Fruit fly (Drosophila melanogaster) whole organism, embryonic: ENCODE results near the gene CG8112.

Source experiments
- Antp ChIP-seq: fragments of 200-800 bp; sonication (Bioruptor generic); optimal IDR thresholded peaks from 3 replicates; lab custom pipeline; 2016; ENCODE audit warnings: missing biosample characterization, missing genetic modification characterization
- CG10209 ChIP-seq: fragments of 200-800 bp; sonication (Bioruptor generic); optimal IDR thresholded peaks from 3 replicates; lab custom pipeline; 2017; ENCODE audit warnings: missing biosample characterization, mild to moderate bottlenecking, missing genetic modification characterization, missing genetic modification reagents
- CG12219 ChIP-seq: fragments of 200-800 bp; sonication (Bioruptor generic); optimal IDR thresholded peaks from 3 replicates; lab custom pipeline; 2018; ENCODE audit warnings: missing biosample characterization, mild to moderate bottlenecking, missing genetic modification characterization
- CG1603 ChIP-seq: fragments of 200-800 bp; sonication (Bioruptor generic); optimal IDR thresholded peaks from 2 replicates; lab custom pipeline; 2019; ENCODE audit warnings: missing biosample characterization, mild to moderate bottlenecking, missing genetic modification characterization, moderate library complexity
- CG18619 ChIP-seq: fragments of 200-800 bp; sonication (Bioruptor generic); optimal IDR thresholded peaks from 3 replicates; lab custom pipeline; 2017; ENCODE audit warnings: missing biosample characterization, mild to moderate bottlenecking, missing genetic modification characterization
- CG2202 ChIP-seq: fragments of 200-800 bp; sonication (Bioruptor generic); optimal IDR thresholded peaks from 2 replicates; lab custom pipeline; 2018; ENCODE audit warnings: missing biosample characterization, mild to moderate bottlenecking, missing genetic modification characterization
- CG30020 ChIP-seq: fragments of 200-800 bp; optimal IDR thresholded peaks from 2 replicates; lab custom pipeline; 2019; ENCODE audit warnings: missing biosample characterization, mild to moderate bottlenecking, missing genetic modification characterization, moderate library complexity
- CG33557 ChIP-seq: fragments of 200-800 bp; sonication (Bioruptor generic); optimal IDR thresholded peaks from 2 replicates; lab custom pipeline; 2019; ENCODE audit warnings: missing biosample characterization, mild to moderate bottlenecking, missing genetic modification characterization, moderate library complexity
- CG3838 ChIP-seq: fragments of 200-800 bp; sonication (Bioruptor generic); optimal IDR thresholded peaks from 3 replicates; lab custom pipeline; 2016; ENCODE audit warnings: missing biosample characterization, missing genetic modification characterization
- CG43689 ChIP-seq: fragments of 200-800 bp; sonication (Bioruptor generic); IDR thresholded peaks from 2 replicates; pipeline ENCODE4 v1.3.6; 2022; ENCODE audit warnings: missing biosample characterization, missing genetic modification characterization
- CG4404 ChIP-seq: fragments of 200-800 bp; sonication (Bioruptor generic); IDR thresholded peaks from 2 replicates; pipeline ENCODE4 v1.3.6; 2022; ENCODE audit warnings: missing biosample characterization, missing genetic modification characterization
- CG5953 ChIP-seq: fragments of 200-800 bp; sonication (Bioruptor generic); IDR thresholded peaks from 2 replicates; pipeline ENCODE4 v1.3.6; 2022; ENCODE audit warnings: missing biosample characterization, missing genetic modification characterization
- CG6791 ChIP-seq: fragments of 200-800 bp; sonication (Bioruptor generic); IDR thresholded peaks from 3 replicates; pipeline ENCODE4 v1.3.6; 2022; ENCODE audit warnings: missing biosample characterization, missing genetic modification characterization; ENCODE audit not compliant: partially characterized antibody
- CG8765 ChIP-seq: fragments of 200-800 bp; sonication (Bioruptor generic); IDR thresholded peaks from 2 replicates; pipeline ENCODE4 v1.3.6; 2022; ENCODE audit warnings: missing biosample characterization, missing genetic modification characterization
- CG8924 ChIP-seq: fragments of 200-800 bp; optimal IDR thresholded peaks from 3 replicates; lab custom pipeline; 2019; ENCODE audit warnings: missing biosample characterization, mild to moderate bottlenecking, missing genetic modification characterization, moderate library complexity
- CG9932 ChIP-seq: fragments of 200-800 bp; sonication (Bioruptor generic); IDR thresholded peaks from 2 replicates; pipeline ENCODE4 v1.3.6; 2022; ENCODE audit warnings: missing biosample characterization, missing genetic modification characterization
- CoRest ChIP-seq: fragments of 200-800 bp; sonication (Bioruptor generic); optimal IDR thresholded peaks from 3 replicates; lab custom pipeline; 2018; ENCODE audit warnings: missing biosample characterization, mild to moderate bottlenecking, missing genetic modification characterization, moderate library complexity
- Dfd ChIP-seq, 2 experiments: fragments of >200 bp; optimal IDR thresholded peaks; 2 replicates each; lab custom pipeline; 2017; ENCODE audit warnings: missing biosample characterization in 2 of 2, missing genetic modification characterization in 2 of 2
- H2.0 ChIP-seq: fragments of 200-800 bp; sonication (Bioruptor generic); IDR thresholded peaks from 2 replicates; pipeline ENCODE4 v1.3.6; 2022; ENCODE audit warnings: missing biosample characterization, missing genetic modification characterization
- HmgD ChIP-seq: fragments of 200-800 bp; sonication (Bioruptor generic); optimal IDR thresholded peaks from 3 replicates; lab custom pipeline; 2016; ENCODE audit warnings: missing biosample characterization, missing genetic modification characterization
- Hmr ChIP-seq: fragments of 200-800 bp; sonication (Bioruptor generic); optimal IDR thresholded peaks from 3 replicates; lab custom pipeline; 2017; ENCODE audit warnings: mild to moderate bottlenecking, missing biosample characterization, missing genetic modification reagents, missing genetic modification characterization
- Med ChIP-seq: fragments of 200-800 bp; sonication (Bioruptor generic); peaks from one replicate; lab custom pipeline; 2016; ENCODE audit warnings: missing biosample characterization, missing genetic modification characterization, mild to moderate bottlenecking, inconsistent platforms, moderate library complexity
- Mrtf ChIP-seq: fragments of 200-800 bp; sonication (Bioruptor generic); IDR thresholded peaks from 3 replicates; pipeline ENCODE4 v1.3.6; 2022; ENCODE audit warnings: missing biosample characterization, missing genetic modification characterization
- Nf-YA ChIP-seq: fragments of 200-800 bp; sonication (Bioruptor generic); IDR thresholded peaks from 2 replicates; pipeline ENCODE4 v1.3.6; 2022; ENCODE audit warnings: missing biosample characterization, missing genetic modification characterization
- Oaz ChIP-seq: fragments of 200-800 bp; sonication (Bioruptor generic); IDR thresholded peaks from 2 replicates; pipeline ENCODE4 v1.3.6; 2022; ENCODE audit warnings: missing biosample characterization, missing genetic modification characterization
- Ravus ChIP-seq: fragments of 200-800 bp; sonication (Bioruptor generic); IDR thresholded peaks from 2 replicates; pipeline ENCODE4 v1.3.6; 2022; ENCODE audit warnings: missing biosample characterization, missing genetic modification characterization
- Scr ChIP-seq: fragments of 200-800 bp; sonication (Bioruptor generic); IDR thresholded peaks from 2 replicates; pipeline ENCODE4 v1.3.6; 2022; ENCODE audit warnings: missing biosample characterization, missing genetic modification characterization; ENCODE audit not compliant: partially characterized antibody
- Sox100B ChIP-seq: fragments of 200-800 bp; sonication (Bioruptor generic); optimal IDR thresholded peaks from 3 replicates; lab custom pipeline; 2018; ENCODE audit warnings: missing biosample characterization, mild to moderate bottlenecking, missing genetic modification characterization
- Spps ChIP-seq: fragments of 200-800 bp; sonication (Bioruptor generic); optimal IDR thresholded peaks from 2 replicates; lab custom pipeline; 2018; ENCODE audit warnings: missing biosample characterization, mild to moderate bottlenecking, missing genetic modification characterization
- Sry-β ChIP-seq: fragments of 200-800 bp; sonication (Bioruptor generic); optimal IDR thresholded peaks from 2 replicates; lab custom pipeline; 2018; ENCODE audit warnings: missing biosample characterization, mild to moderate bottlenecking, missing genetic modification characterization, moderate library complexity
- Tbp ChIP-seq: fragments of >200 bp; optimal IDR thresholded peaks from 2 replicates; lab custom pipeline; 2018; ENCODE audit warnings: missing biosample characterization, missing genetic modification characterization
- ab ChIP-seq: fragments of 200-800 bp; sonication (Bioruptor generic); optimal IDR thresholded peaks from 2 replicates; lab custom pipeline; 2016; ENCODE audit warnings: missing biosample characterization, missing genetic modification characterization
- abd-A ChIP-seq: fragments of 200-800 bp; sonication (Bioruptor generic); optimal IDR thresholded peaks from 3 replicates; lab custom pipeline; 2019; ENCODE audit warnings: missing biosample characterization, mild to moderate bottlenecking, missing genetic modification characterization, moderate library complexity
- ash1 ChIP-seq: fragments of 200-800 bp; sonication (Bioruptor generic); optimal IDR thresholded peaks from 2 replicates; lab custom pipeline; 2018; ENCODE audit warnings: missing biosample characterization, mild to moderate bottlenecking, missing genetic modification characterization
- fd96Cb ChIP-seq: fragments of 200-800 bp; sonication (Bioruptor generic); optimal IDR thresholded peaks from 2 replicates; lab custom pipeline; 2018; ENCODE audit warnings: missing biosample characterization, mild to moderate bottlenecking, missing genetic modification characterization, moderate library complexity
- inv ChIP-seq: fragments of 200-800 bp; sonication (Bioruptor generic); IDR thresholded peaks from 2 replicates; pipeline ENCODE4 v1.3.6; 2022; ENCODE audit warnings: missing biosample characterization, missing genetic modification characterization; ENCODE audit not compliant: partially characterized antibody
- kni ChIP-seq: fragments of 200-800 bp; sonication (Bioruptor generic); optimal IDR thresholded peaks from 3 replicates; lab custom pipeline; 2017; ENCODE audit warnings: mild to moderate bottlenecking, missing biosample characterization, missing genetic modification reagents, missing genetic modification characterization
- mirr ChIP-seq: fragments of 200-800 bp; sonication (Bioruptor generic); optimal IDR thresholded peaks from 3 replicates; lab custom pipeline; 2018; ENCODE audit warnings: missing biosample characterization, mild to moderate bottlenecking, missing genetic modification characterization
- nerfin-1 ChIP-seq: fragments of 200-800 bp; sonication (Bioruptor generic); optimal IDR thresholded peaks from 3 replicates; lab custom pipeline; 2019; ENCODE audit warnings: missing biosample characterization, mild to moderate bottlenecking, missing genetic modification characterization, moderate library complexity
- nom ChIP-seq: fragments of 200-800 bp; sonication (Bioruptor generic); optimal IDR thresholded peaks from 2 replicates; lab custom pipeline; 2017; ENCODE audit warnings: missing biosample characterization, missing genetic modification characterization, mild to moderate bottlenecking, moderate library complexity, missing genetic modification reagents
- peb ChIP-seq: fragments of 200-800 bp; sonication (Bioruptor generic); IDR thresholded peaks from 2 replicates; pipeline ENCODE4 v1.3.6; 2022; ENCODE audit warnings: missing biosample characterization, missing genetic modification characterization
- salm ChIP-seq: fragments of 200-800 bp; sonication (Bioruptor generic); optimal IDR thresholded peaks from 2 replicates; lab custom pipeline; 2018; ENCODE audit warnings: missing biosample characterization, mild to moderate bottlenecking, missing genetic modification characterization
- scrt ChIP-seq: fragments of 200-800 bp; sonication (Bioruptor generic); optimal IDR thresholded peaks from 2 replicates; lab custom pipeline; 2018; ENCODE audit warnings: missing biosample characterization, mild to moderate bottlenecking, missing genetic modification characterization, moderate library complexity
- seq ChIP-seq: fragments of 200-800 bp; sonication (Bioruptor generic); IDR thresholded peaks from 2 replicates; pipeline ENCODE4 v1.3.6; 2022; ENCODE audit warnings: missing biosample characterization, missing genetic modification characterization
- sim ChIP-seq: fragments of 200-800 bp; sonication (Bioruptor generic); IDR thresholded peaks from 2 replicates; pipeline ENCODE4 v1.3.6; 2022; ENCODE audit warnings: missing biosample characterization, missing genetic modification characterization
- slbo ChIP-seq: fragments of 200-800 bp; sonication (Bioruptor generic); IDR thresholded peaks from 2 replicates; pipeline ENCODE4 v1.3.6; 2022; ENCODE audit warnings: missing biosample characterization, missing genetic modification characterization
- ssp ChIP-seq: fragments of 200-800 bp; sonication (Bioruptor generic); IDR thresholded peaks from 2 replicates; pipeline ENCODE4 v1.3.6; 2022; ENCODE audit warnings: missing biosample characterization, missing genetic modification characterization
- tll ChIP-seq, 2 experiments: fragments of 200-800 bp in 1 of 2; fragments of >200 bp in 1 of 2; sonication (Bioruptor generic) in 1 of 2; optimal IDR thresholded peaks; 2 replicates each; lab custom pipeline; 2017 to 2019; ENCODE audit warnings: missing biosample characterization in 2 of 2, missing genetic modification characterization in 2 of 2, mild to moderate bottlenecking in 1 of 2, moderate library complexity in 1 of 2
- unc-4 ChIP-seq: fragments of 200-800 bp; sonication (Bioruptor generic); IDR thresholded peaks from 2 replicates; pipeline ENCODE4 v1.3.6; 2022; ENCODE audit warnings: missing biosample characterization, missing genetic modification characterization; ENCODE audit not compliant: partially characterized antibody

CG8112 gene

dm6 chr3R:8663668-8664283 lies 49.0 kb upstream of the CG8112 start, which contains the start of gene CG8032 (continued):
- TF ChIP-seq Ravus (GFP tag; lab: Robert Waterston, UW) (no peak), CG43689 (GFP tag; lab: Robert Waterston, UW) (no peak), mirr (GFP tag; lab: Kevin White, UChicago) (peak; percentile 6), CG4404 (GFP tag; lab: Robert Waterston, UW) (no peak), scrt (GFP tag; lab: Kevin White, UChicago) (no peak), CG2202 (tag; lab: Kevin White, UChicago) (no peak), Sry-β (GFP tag; lab: Kevin White, UChicago) (no peak), sim (GFP tag; lab: Robert Waterston, UW) (no peak), Nf-YA (no peak), CG8924 (tag; lab: Kevin White, UChicago) (peak; percentile 47), abd-A (tag; lab: Kevin White, UChicago) (no peak), Mrtf (GFP tag; lab: Robert Waterston, UW) (0 out of 3 replicates have a peak, but pooled peaks have one; percentile 36), Antp (peak; percentile 59), CG9932 (GFP tag; lab: Robert Waterston, UW) (peak; percentile 72), Spps (tag; lab: Kevin White, UChicago) (no peak), seq (GFP tag; lab: Robert Waterston, UW) (no peak), HmgD (GFP tag; lab: Kevin White, UChicago) (peak; percentile 6), CoRest (peak; percentile 54), ash1 (GFP tag; lab: Kevin White, UChicago) (no peak), CG6791 (GFP tag; lab: Robert Waterston, UW) (no peak), Tbp (no peak), nom (GFP tag; lab: Kevin White, UChicago) (peak; percentile 9), tll (GFP tag; optimal IDR thresholded peaks at IDR 0.05; lab: Kevin White, UChicago) (peak in 1 of 2 experiments; percentile 40), Med (GFP tag; lab: Kevin White, UChicago) (peak; percentile 95), unc-4 (GFP tag; lab: Robert Waterston, UW) (peak; percentile 71), Scr (peak; percentile 77), Sox100B (GFP tag; lab: Kevin White, UChicago) (peak; percentile 25), H2.0 (GFP tag; lab: Robert Waterston, UW) (0 out of 2 replicates have a peak, but pooled peaks have one; percentile 18), CG1603 (tag; lab: Kevin White, UChicago) (peak; percentile 62), ssp (GFP tag; lab: Robert Waterston, UW) (no peak), Hmr (GFP tag; lab: Kevin White, UChicago) (peak; percentile 27), CG8765 (GFP tag; lab: Robert Waterston, UW) (no peak), kni (no peak), ab (GFP tag; lab: Kevin White, UChicago) (no peak), fd96Cb (tag; lab: Kevin White, UChicago) (no peak), CG33557 (GFP tag; lab: Kevin White, UChicago) (peak; percentile 32), Oaz (GFP tag; lab: Robert Waterston, UW) (no peak), salm (tag; lab: Kevin White, UChicago) (no peak), CG3838 (GFP tag; lab: Kevin White, UChicago) (no peak), inv (GFP tag; lab: Robert Waterston, UW) (0 out of 2 replicates have a peak, but pooled peaks have one; percentile 27), CG10209 (GFP tag; lab: Kevin White, UChicago) (peak; percentile 5), peb (GFP tag; lab: Robert Waterston, UW) (0 out of 2 replicates have a peak, but pooled peaks have one; percentile 17), CG30020 (tag; lab: Kevin White, UChicago) (peak; percentile 38), slbo (GFP tag; lab: Robert Waterston, UW) (peak; percentile 63), nerfin-1 (tag; lab: Kevin White, UChicago) (peak; percentile 17), CG12219 (no peak), CG5953 (GFP tag; lab: Robert Waterston, UW) (no peak), CG18619 (GFP tag; lab: Kevin White, UChicago) (peak; percentile 22), Dfd (GFP tag; optimal IDR thresholded peaks at IDR 0.05; lab: Kevin White, UChicago) (no peak)
